Fruit fly (Drosophila melanogaster): ENCODE data around the gene Papst2.
A peak's percentile ranks its signal among the peaks of the same experiment; 100 is the strongest.

The Papst2 gene

dm6 chr3L:17015663-17016575 is 26.7 kb upstream of the Papst2 start, which contains the start of the genes CG6664 and CG7728 (continued):
- TF ChIP-seq CG34422 (GFP tag; IDR thresholded peaks at IDR 0.05), result peak; percentile 52
- no peak for TF ChIP-seq caup (GFP tag; optimal IDR thresholded peaks at IDR 0.05; ENCODE audit: severe bottlenecking)
- peak; percentile 16 for TF ChIP-seq CG10654 (GFP tag; optimal IDR thresholded peaks at IDR 0.05)
- TF ChIP-seq CG18476 (GFP tag; optimal IDR thresholded peaks at IDR 0.05), result peak; percentile 40
- TF ChIP-seq Xrp1 (GFP tag; IDR thresholded peaks at IDR 0.05), result no peak
- TF ChIP-seq slbo (GFP tag; IDR thresholded peaks at IDR 0.05), result peak; percentile 82
- TF ChIP-seq E2f2 (GFP tag; IDR thresholded peaks at IDR 0.05), result peak; percentile 72
- peak; percentile 69; the same call in 3 of the 4 replicates for TF ChIP-seq Dll (GFP tag; IDR thresholded peaks at IDR 0.05; ENCODE audit: partially characterized antibody)
- 0 out of 2 replicates have a peak, but pooled peaks have one; percentile 35 for TF ChIP-seq CG8765 (GFP tag; IDR thresholded peaks at IDR 0.05)
- no peak for TF ChIP-seq Hr51 (GFP tag; optimal IDR thresholded peaks at IDR 0.05)
- TF ChIP-seq knrl (GFP tag; IDR thresholded peaks at IDR 0.05; ENCODE audit: partially characterized antibody), result peak; percentile 59; the same call in 2 of the 3 replicates
- peak; percentile 26; the same call in 1 of the 2 replicates for TF ChIP-seq ttk (GFP tag; IDR thresholded peaks at IDR 0.05)
- peak; percentile 7 for TF ChIP-seq eyg (GFP tag; optimal IDR thresholded peaks at IDR 0.05)
- TF ChIP-seq sc (optimal IDR thresholded peaks at IDR 0.05), result no peak
- TF ChIP-seq sc (GFP tag; optimal IDR thresholded peaks at IDR 0.05), result peak; percentile 24
- TF ChIP-seq HLH4C (GFP tag; IDR thresholded peaks at IDR 0.05; ENCODE audit: partially characterized antibody), result peak; percentile 45; the same call in 2 of the 3 replicates
- TF ChIP-seq CG12219 (GFP tag; optimal IDR thresholded peaks at IDR 0.05), result no peak
- TF ChIP-seq CG4424 (GFP tag; optimal IDR thresholded peaks at IDR 0.05), result peak; percentile 16
- peak; percentile 52; the same call in 1 of the 2 replicates for TF ChIP-seq CG31441 (GFP tag; IDR thresholded peaks at IDR 0.05)
- peak; percentile 38 for TF ChIP-seq mirr (GFP tag; optimal IDR thresholded peaks at IDR 0.05)
- no peak for TF ChIP-seq eve (GFP tag; optimal IDR thresholded peaks at IDR 0.05)
- no peak for TF ChIP-seq Fer3 (tag; optimal IDR thresholded peaks at IDR 0.05)
- TF ChIP-seq wek (GFP tag; optimal IDR thresholded peaks at IDR 0.05), result no peak
- peak; percentile 54 for TF ChIP-seq Sry-β (GFP tag; optimal IDR thresholded peaks at IDR 0.05)
- TF ChIP-seq pum (GFP tag; optimal IDR thresholded peaks at IDR 0.05), result peak; percentile 35
- TF ChIP-seq sd (tag; optimal IDR thresholded peaks at IDR 0.05), result no peak
- TF ChIP-seq B-H2 (GFP tag; optimal IDR thresholded peaks at IDR 0.05), result no peak
- peak in 1 of 3 experiments; percentile 66 for TF ChIP-seq lola (GFP tag; optimal IDR thresholded peaks at IDR 0.05)
- TF ChIP-seq insv (GFP tag; optimal IDR thresholded peaks at IDR 0.05), result no peak
- no peak for TF ChIP-seq CG2199 (GFP tag; IDR thresholded peaks at IDR 0.05)

- TF ChIP-seq ara (GFP tag; IDR thresholded peaks at IDR 0.05) (no peak), slp2 (GFP tag; optimal IDR thresholded peaks at IDR 0.05) (no peak), CG18476 (GFP tag; optimal IDR thresholded peaks at IDR 0.05) (no peak), CG3281 (GFP tag; optimal IDR thresholded peaks at IDR 0.05) (no peak), Bgb (GFP tag; IDR thresholded peaks at IDR 0.05; ENCODE audit: partially characterized antibody) (peak; percentile 4; the same call in 1 of the 2 replicates), NfI (GFP tag; optimal IDR thresholded peaks at IDR 0.05) (no peak), ac (GFP tag; optimal IDR thresholded peaks at IDR 0.05) (no peak), gfzf (GFP tag; optimal IDR thresholded peaks at IDR 0.05) (no peak), lola (GFP tag; optimal IDR thresholded peaks at IDR 0.05) (no peak), Fer1 (GFP tag; optimal IDR thresholded peaks at IDR 0.05) (no peak), CG16815 (GFP tag; optimal IDR thresholded peaks at IDR 0.05) (no peak), slou (GFP tag; optimal IDR thresholded peaks at IDR 0.05) (no peak), corto (GFP tag; optimal IDR thresholded peaks at IDR 0.05) (no peak), Opbp (GFP tag; IDR thresholded peaks at IDR 0.05; ENCODE audit: partially characterized antibody) (peak; percentile 61; the same call in 1 of the 3 replicates), CG13894 (tag; optimal IDR thresholded peaks at IDR 0.05) (no peak), bcd (GFP tag; optimal IDR thresholded peaks at IDR 0.05) (no peak), sug (tag; optimal IDR thresholded peaks at IDR 0.05) (no peak), CG17328 (GFP tag; IDR thresholded peaks at IDR 0.05) (no peak), CG14860 (GFP tag; IDR thresholded peaks at IDR 0.05; ENCODE audit: partially characterized antibody) (0 out of 3 replicates have a peak, but pooled peaks have one; percentile 45), Bdp1 (GFP tag; optimal IDR thresholded peaks at IDR 0.05) (no peak)
These were observed 26.1 kb upstream of the Papst2 start for dm6 chr3L:17016576-17016917.

Data from whole organism, embryonic.